Worm (Caenorhabditis elegans) whole organism, midembryonic: ENCODE measurements around the gene C03B1.7.

ENCODE experiments used
- T22C8.4 ChIP-seq: fragments of 200-800 bp; sonication (Bioruptor generic); IDR thresholded peaks from 2 replicates; pipeline ENCODE4 v1.3.6; 2022; ENCODE audit warnings: missing genetic modification characterization, missing compliant biosample characterization
- cog-1 ChIP-seq: sonication (generic microtip); optimal IDR thresholded peaks from 2 replicates; lab custom pipeline; 2016; ENCODE audit warnings: missing genetic modification characterization, missing compliant biosample characterization
- flt-1 ChIP-seq: fragments of 200-800 bp; sonication (Bioruptor generic); IDR thresholded peaks from 2 replicates; pipeline ENCODE4 v1.3.6; 2022; ENCODE audit warnings: missing genetic modification characterization, missing compliant biosample characterization
- klf-2 ChIP-seq: fragments of 200-800 bp; sonication (Bioruptor generic); conservative IDR thresholded peaks from 2 replicates; pipeline ENCODE4 v1.3.6; 2022; ENCODE audit warnings: missing genetic modification reagents, missing genetic modification characterization, missing compliant biosample characterization
- med-1 ChIP-seq: sonication (generic microtip); optimal IDR thresholded peaks from 2 replicates; lab custom pipeline; 2017; ENCODE audit warnings: missing genetic modification characterization, mild to moderate bottlenecking, missing compliant biosample characterization, antibody characterized with exemption, missing genetic modification reagents; ENCODE audit not compliant: insufficient read depth
- ref-1 ChIP-seq: fragments of 200-800 bp; sonication (Bioruptor generic); conservative IDR thresholded peaks from 2 replicates; pipeline ENCODE4 v1.3.6; 2022; ENCODE audit warnings: missing genetic modification reagents, missing genetic modification characterization, missing compliant biosample characterization
- tab-1 ChIP-seq: fragments of 200-800 bp; sonication (Bioruptor generic); IDR thresholded peaks from 2 replicates; pipeline ENCODE4 v1.3.6; 2022; ENCODE audit warnings: missing genetic modification characterization, missing compliant biosample characterization
- ztf-23 ChIP-seq: fragments of 200-800 bp; sonication (Bioruptor generic); IDR thresholded peaks from 2 replicates; pipeline ENCODE4 v1.3.6; 2022; ENCODE audit warnings: missing genetic modification reagents, missing genetic modification characterization, missing compliant biosample characterization
- ztf-29 ChIP-seq: fragments of 200-800 bp; sonication (Bioruptor generic); IDR thresholded peaks from 2 replicates; pipeline ENCODE4 v1.3.6; 2022; ENCODE audit warnings: missing genetic modification reagents, missing genetic modification characterization, missing compliant biosample characterization

Gene C03B1.7

ce11 chrX:6388639-6389038 lies 47.0 kb downstream of the C03B1.7 start:
- TF ChIP-seq tab-1, result no peak
- TF ChIP-seq ztf-29, result no peak
- TF ChIP-seq klf-2 (GFP tag; lab: Robert Waterston, UW), result no peak
- no peak for TF ChIP-seq T22C8.4 (GFP tag; lab: Robert Waterston, UW)
- TF ChIP-seq ztf-23 (GFP tag; lab: Robert Waterston, UW), result no peak
- no peak for TF ChIP-seq med-1 (GFP tag; lab: Kevin White, UChicago)
- no peak for TF ChIP-seq ref-1 (GFP tag; lab: Robert Waterston, UW)
- no peak for TF ChIP-seq cog-1 (tag; lab: Kevin White, UChicago)
- no peak for TF ChIP-seq flt-1

ce11 chrX:6391491-6391890 lies 49.9 kb downstream of the C03B1.7 start, which contains the start of gene igcm-2:
TSS of gene igcm-2 (minus strand) at chrX:6391591.
- no peak for TF ChIP-seq flt-1
- TF ChIP-seq klf-2 (GFP tag; lab: Robert Waterston, UW), result no peak
- no peak for TF ChIP-seq T22C8.4 (GFP tag; lab: Robert Waterston, UW)
- no peak for TF ChIP-seq cog-1 (tag; lab: Kevin White, UChicago)
- no peak for TF ChIP-seq ztf-23 (GFP tag; lab: Robert Waterston, UW)
- no peak for TF ChIP-seq ztf-29
- no peak for TF ChIP-seq tab-1
- TF ChIP-seq ref-1 (GFP tag; lab: Robert Waterston, UW), result no peak
- no peak for TF ChIP-seq med-1 (GFP tag; lab: Kevin White, UChicago)
